Fruit fly (Drosophila melanogaster) whole organism, embryonic: ENCODE results near the gene CG3726.
A peak's percentile ranks its signal among the peaks of the same experiment; 100 is the strongest.

Source experiments
- Asciz ChIP-seq: fragments of 200-800 bp; sonication (Bioruptor generic); optimal IDR thresholded peaks from 2 replicates; lab custom pipeline; 2017; ENCODE audit warnings: missing biosample characterization, mild to moderate bottlenecking, missing genetic modification characterization, missing genetic modification reagents
- Bdp1 ChIP-seq: fragments of 200-800 bp; sonication (Bioruptor generic); optimal IDR thresholded peaks from 3 replicates; lab custom pipeline; 2016; ENCODE audit warnings: missing biosample characterization, missing genetic modification characterization
- CG10321 ChIP-seq: fragments of 200-800 bp; sonication (Bioruptor generic); IDR thresholded peaks from 2 replicates; pipeline ENCODE4 v1.3.6; 2022; ENCODE audit warnings: missing biosample characterization, missing genetic modification characterization
- CG10462 ChIP-seq: fragments of 200-800 bp; sonication (Bioruptor generic); optimal IDR thresholded peaks from 2 replicates; lab custom pipeline; 2016; ENCODE audit warnings: missing biosample characterization, missing genetic modification characterization
- CG11560 ChIP-seq: fragments of 200-800 bp; sonication (Bioruptor generic); IDR thresholded peaks from 3 replicates; pipeline ENCODE4 v1.3.6; 2022; ENCODE audit warnings: missing biosample characterization, missing genetic modification characterization
- CG14014 ChIP-seq: fragments of 200-800 bp; sonication (Bioruptor generic); IDR thresholded peaks from 2 replicates; pipeline ENCODE4 v1.3.6; 2022; ENCODE audit warnings: missing biosample characterization, missing genetic modification characterization
- CG16779 ChIP-seq: fragments of 200-800 bp; sonication (Bioruptor generic); IDR thresholded peaks from 2 replicates; pipeline ENCODE4 v1.3.6; 2022; ENCODE audit warnings: missing biosample characterization, missing genetic modification characterization
- CG18262 ChIP-seq: fragments of 200-800 bp; optimal IDR thresholded peaks from 3 replicates; lab custom pipeline; 2019; ENCODE audit warnings: missing biosample characterization, mild to moderate bottlenecking, missing genetic modification characterization, moderate library complexity
- CG18599 ChIP-seq: fragments of 200-800 bp; sonication (Bioruptor generic); optimal IDR thresholded peaks from 3 replicates; lab custom pipeline; 2017; ENCODE audit warnings: missing biosample characterization, missing genetic modification characterization, mild to moderate bottlenecking, moderate library complexity, missing genetic modification reagents
- CG2875 ChIP-seq: fragments of 200-800 bp; sonication (Bioruptor generic); optimal IDR thresholded peaks from 2 replicates; lab custom pipeline; 2017; ENCODE audit warnings: missing biosample characterization, mild to moderate bottlenecking, missing genetic modification characterization, missing genetic modification reagents
- CG2889 ChIP-seq: fragments of 200-800 bp; sonication (Bioruptor generic); IDR thresholded peaks from 3 replicates; pipeline ENCODE4 v1.3.6; 2022; ENCODE audit warnings: missing biosample characterization, missing genetic modification characterization
- CG31224 ChIP-seq: fragments of 200-800 bp; sonication (Bioruptor generic); IDR thresholded peaks from 2 replicates; pipeline ENCODE4 v1.3.6; 2022; ENCODE audit warnings: missing biosample characterization, missing genetic modification characterization
- CG3995 ChIP-seq: fragments of 200-800 bp; sonication (Bioruptor generic); optimal IDR thresholded peaks from 3 replicates; lab custom pipeline; 2016; ENCODE audit warnings: missing biosample characterization, missing genetic modification characterization
- CG6254 ChIP-seq: fragments of 200-800 bp; sonication (Bioruptor generic); optimal IDR thresholded peaks from 3 replicates; lab custom pipeline; 2017; ENCODE audit warnings: mild to moderate bottlenecking, missing biosample characterization, missing genetic modification reagents, missing genetic modification characterization
- CG6272 ChIP-seq: fragments of 200-800 bp; sonication (Bioruptor generic); IDR thresholded peaks from 2 replicates; pipeline ENCODE4 v1.3.6; 2022; ENCODE audit warnings: missing biosample characterization, missing genetic modification characterization
- CG6654 ChIP-seq: fragments of 200-800 bp; sonication (Bioruptor generic); optimal IDR thresholded peaks from 2 replicates; lab custom pipeline; 2017; ENCODE audit warnings: missing biosample characterization, mild to moderate bottlenecking, missing genetic modification characterization
- CG8388 ChIP-seq: fragments of 200-800 bp; sonication (Bioruptor generic); optimal IDR thresholded peaks from 2 replicates; lab custom pipeline; 2019; ENCODE audit warnings: missing biosample characterization, mild to moderate bottlenecking, missing genetic modification characterization, moderate library complexity
- CG9727 ChIP-seq: fragments of 200-800 bp; sonication (Bioruptor generic); optimal IDR thresholded peaks from 3 replicates; lab custom pipeline; 2017; ENCODE audit warnings: missing biosample characterization, mild to moderate bottlenecking, missing genetic modification characterization
- CrebB ChIP-seq: fragments of 200-800 bp; sonication (Bioruptor generic); optimal IDR thresholded peaks from 3 replicates; lab custom pipeline; 2018; ENCODE audit warnings: missing biosample characterization, mild to moderate bottlenecking, missing genetic modification characterization
- Dad ChIP-seq: fragments of 200-800 bp; sonication (Bioruptor generic); optimal IDR thresholded peaks from 3 replicates; lab custom pipeline; 2016; ENCODE audit warnings: missing biosample characterization, missing genetic modification characterization
- Dll ChIP-seq: fragments of 200-800 bp; sonication (Bioruptor generic); IDR thresholded peaks from 4 replicates; pipeline ENCODE4 v1.3.6; 2022; ENCODE audit warnings: missing biosample characterization, missing genetic modification characterization; ENCODE audit not compliant: partially characterized antibody
- Dp ChIP-seq: fragments of 200-800 bp; sonication (Bioruptor generic); optimal IDR thresholded peaks from 2 replicates; lab custom pipeline; 2018; ENCODE audit warnings: missing biosample characterization, mild to moderate bottlenecking, missing genetic modification characterization, moderate library complexity
- Gsc ChIP-seq: fragments of 200-800 bp; sonication (Bioruptor generic); IDR thresholded peaks from 2 replicates; pipeline ENCODE4 v1.3.6; 2022; ENCODE audit warnings: missing biosample characterization, missing genetic modification characterization
- MESR4 ChIP-seq: fragments of 200-800 bp; sonication (Bioruptor generic); optimal IDR thresholded peaks from 2 replicates; lab custom pipeline; 2018; ENCODE audit warnings: missing biosample characterization, mild to moderate bottlenecking, missing genetic modification characterization, moderate library complexity
- Myb ChIP-seq: fragments of 200-800 bp; sonication (Bioruptor generic); optimal IDR thresholded peaks from 2 replicates; lab custom pipeline; 2016; ENCODE audit warnings: missing biosample characterization, missing genetic modification characterization
- Opbp ChIP-seq: fragments of 200-800 bp; sonication (Bioruptor generic); IDR thresholded peaks from 3 replicates; pipeline ENCODE4 v1.3.6; 2022; ENCODE audit warnings: missing biosample characterization, missing genetic modification characterization; ENCODE audit not compliant: partially characterized antibody
- abd-A ChIP-seq: fragments of 200-800 bp; sonication (Bioruptor generic); optimal IDR thresholded peaks from 3 replicates; lab custom pipeline; 2019; ENCODE audit warnings: missing biosample characterization, mild to moderate bottlenecking, missing genetic modification characterization, moderate library complexity
- bbx ChIP-seq: fragments of 200-800 bp; sonication (Bioruptor generic); IDR thresholded peaks from 2 replicates; pipeline ENCODE4 v1.3.6; 2022; ENCODE audit warnings: missing biosample characterization, missing genetic modification characterization; ENCODE audit not compliant: partially characterized antibody
- chinmo ChIP-seq: fragments of 200-800 bp; sonication (Bioruptor generic); IDR thresholded peaks from 4 replicates; pipeline ENCODE4 v1.3.6; 2022; ENCODE audit warnings: missing biosample characterization, missing genetic modification characterization; ENCODE audit not compliant: partially characterized antibody
- crp ChIP-seq, 2 experiments: fragments of 200-800 bp; sonication (Bioruptor generic); optimal IDR thresholded peaks; 2 replicates in 1 of 2; 3 replicates in 1 of 2; lab custom pipeline; 2017; ENCODE audit warnings: missing biosample characterization in 2 of 2, missing genetic modification characterization in 2 of 2, mild to moderate bottlenecking in 1 of 2, moderate library complexity in 1 of 2
- ewg ChIP-seq: fragments of 200-800 bp; sonication (Bioruptor generic); optimal IDR thresholded peaks from 3 replicates; lab custom pipeline; 2017; ENCODE audit warnings: mild to moderate bottlenecking, missing biosample characterization, missing genetic modification reagents, missing genetic modification characterization
- fru ChIP-seq: fragments of >200 bp; optimal IDR thresholded peaks from 2 replicates; lab custom pipeline; 2017
- gcm ChIP-seq: fragments of 200-800 bp; sonication (Bioruptor generic); optimal IDR thresholded peaks from 2 replicates; lab custom pipeline; 2019; ENCODE audit warnings: missing biosample characterization, mild to moderate bottlenecking, missing genetic modification characterization, moderate library complexity
- gcm2 ChIP-seq: fragments of 200-800 bp; sonication (Bioruptor generic); optimal IDR thresholded peaks from 2 replicates; lab custom pipeline; 2016; ENCODE audit warnings: missing biosample characterization, missing genetic modification characterization
- mld ChIP-seq: fragments of 200-800 bp; sonication (Bioruptor generic); IDR thresholded peaks from 3 replicates; pipeline ENCODE4 v1.3.6; 2022; ENCODE audit warnings: missing biosample characterization, missing genetic modification characterization; ENCODE audit not compliant: partially characterized antibody
- onecut ChIP-seq: fragments of 200-800 bp; sonication (Bioruptor generic); IDR thresholded peaks from 2 replicates; pipeline ENCODE4 v1.3.6; 2022; ENCODE audit warnings: missing biosample characterization, missing genetic modification characterization
- peb ChIP-seq: fragments of 200-800 bp; sonication (Bioruptor generic); IDR thresholded peaks from 2 replicates; pipeline ENCODE4 v1.3.6; 2022; ENCODE audit warnings: missing biosample characterization, missing genetic modification characterization
- pfk ChIP-seq: fragments of 200-800 bp; sonication (Bioruptor generic); optimal IDR thresholded peaks from 2 replicates; lab custom pipeline; 2018; ENCODE audit warnings: missing biosample characterization, mild to moderate bottlenecking, missing genetic modification characterization, moderate library complexity
- phol ChIP-seq: fragments of 200-800 bp; sonication (Bioruptor generic); optimal IDR thresholded peaks from 3 replicates; lab custom pipeline; 2018; ENCODE audit warnings: missing biosample characterization, mild to moderate bottlenecking, missing genetic modification characterization, moderate library complexity
- ranshi ChIP-seq: fragments of 200-800 bp; sonication (Bioruptor generic); IDR thresholded peaks from 2 replicates; pipeline ENCODE4 v1.3.6; 2022; ENCODE audit warnings: missing biosample characterization, missing genetic modification characterization
- sens ChIP-seq: fragments of 200-800 bp; sonication (Bioruptor generic); peaks from one replicate; lab custom pipeline; 2016; ENCODE audit warnings: missing biosample characterization, missing genetic modification characterization
- slp2 ChIP-seq: fragments of 200-800 bp; sonication (Bioruptor generic); optimal IDR thresholded peaks from 2 replicates; lab custom pipeline; 2016; ENCODE audit warnings: missing biosample characterization, missing genetic modification characterization
- so ChIP-seq: fragments of 200-800 bp; sonication (Bioruptor generic); IDR thresholded peaks from 3 replicates; pipeline ENCODE4 v1.3.6; 2022; ENCODE audit warnings: missing biosample characterization, missing genetic modification characterization
- sob ChIP-seq: fragments of 200-800 bp; sonication (Bioruptor generic); IDR thresholded peaks from 2 replicates; pipeline ENCODE4 v1.3.6; 2022; ENCODE audit warnings: missing biosample characterization, missing genetic modification characterization
- tap ChIP-seq: fragments of 200-800 bp; optimal IDR thresholded peaks from 3 replicates; lab custom pipeline; 2019; ENCODE audit warnings: missing biosample characterization, mild to moderate bottlenecking, missing genetic modification characterization, moderate library complexity
- trem ChIP-seq: fragments of 200-800 bp; optimal IDR thresholded peaks from 3 replicates; lab custom pipeline; 2019; ENCODE audit warnings: missing biosample characterization, mild to moderate bottlenecking, missing genetic modification characterization, moderate library complexity
- tx ChIP-seq: fragments of 200-800 bp; sonication (Bioruptor generic); optimal IDR thresholded peaks from 2 replicates; lab custom pipeline; 2016; ENCODE audit warnings: missing biosample characterization, missing genetic modification characterization
- unpg ChIP-seq: fragments of 200-800 bp; sonication (Bioruptor generic); optimal IDR thresholded peaks from 3 replicates; lab custom pipeline; 2018; ENCODE audit warnings: missing biosample characterization, mild to moderate bottlenecking, missing genetic modification characterization, moderate library complexity
- zf30C ChIP-seq: fragments of 200-800 bp; sonication (Bioruptor generic); optimal IDR thresholded peaks from 3 replicates; lab custom pipeline; 2018; ENCODE audit warnings: missing biosample characterization, mild to moderate bottlenecking, missing genetic modification characterization

Gene CG3726

DNA sequence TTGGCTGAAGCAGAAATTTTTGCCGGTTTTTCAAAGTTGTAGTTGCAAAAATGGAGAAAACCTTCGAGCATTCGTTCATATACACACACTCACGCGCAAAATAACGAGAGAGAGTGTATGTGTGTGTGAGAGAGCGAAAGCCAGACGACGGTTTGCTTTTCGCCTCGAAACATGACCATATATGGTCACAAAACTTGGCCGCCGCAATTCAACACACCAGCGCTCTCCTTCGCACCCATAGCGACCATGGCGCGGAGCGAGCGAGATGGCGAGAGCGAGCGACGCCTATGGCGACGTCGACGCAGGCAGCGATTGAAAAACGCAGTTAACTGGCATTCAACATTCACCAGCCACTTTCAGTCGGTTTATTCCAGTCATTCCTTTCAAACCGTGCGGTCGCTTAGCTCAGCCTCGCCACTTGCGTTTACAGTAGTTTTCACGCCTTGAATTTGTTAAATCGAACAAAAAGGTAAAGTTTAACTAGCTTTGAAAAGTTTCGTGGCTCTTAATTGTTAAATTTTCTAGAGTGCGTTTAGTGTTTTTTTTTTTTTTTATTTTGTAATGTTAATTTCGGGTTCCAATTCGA, 15.2 kb upstream of the CG3726 start (continued):
- peak; percentile 51 for TF ChIP-seq pfk
- no peak for TF ChIP-seq fru (lab: Kevin White, UChicago)
- no peak for TF ChIP-seq trem (tag; lab: Kevin White, UChicago)
- TF ChIP-seq sob (GFP tag; lab: Robert Waterston, UW), result peak; percentile 54; the same call in 1 of the 2 replicates
- TF ChIP-seq CG10462, result no peak
- TF ChIP-seq CG8388, result no peak
- TF ChIP-seq CG9727 (GFP tag; lab: Kevin White, UChicago), result peak; percentile 36
- TF ChIP-seq tx (GFP tag; lab: Kevin White, UChicago), result no peak
- TF ChIP-seq CG16779 (GFP tag; lab: Robert Waterston, UW), result peak; percentile 58; the same call in 1 of the 2 replicates
- peak; percentile 11 for TF ChIP-seq tap
- no peak for TF ChIP-seq Gsc (GFP tag; lab: Robert Waterston, UW)
- TF ChIP-seq ranshi, result peak; percentile 40; the same call in 1 of the 2 replicates
- TF ChIP-seq unpg (GFP tag; lab: Kevin White, UChicago), result no peak
- no peak for TF ChIP-seq CG6654 (GFP tag; lab: Kevin White, UChicago)
- peak; percentile 92 for TF ChIP-seq sens (GFP tag; lab: Kevin White, UChicago)
- TF ChIP-seq CG18599 (GFP tag; lab: Kevin White, UChicago), result peak; percentile 54
- TF ChIP-seq abd-A (tag; lab: Kevin White, UChicago), result peak; percentile 83
- no peak for TF ChIP-seq slp2
- TF ChIP-seq CG3995, result no peak
- 0 out of 4 replicates have a peak, but pooled peaks have one; percentile 34 for TF ChIP-seq Dll
- TF ChIP-seq chinmo (GFP tag; lab: Robert Waterston, UW), result peak; percentile 86; the same call in 2 of the 4 replicates
- no peak for TF ChIP-seq CG2889 (GFP tag; lab: Robert Waterston, UW)
- TF ChIP-seq CG18262 (tag; lab: Kevin White, UChicago), result no peak
- TF ChIP-seq bbx (GFP tag; lab: Robert Waterston, UW), result peak; percentile 32; the same call in 1 of the 2 replicates
- TF ChIP-seq Dp (GFP tag; lab: Kevin White, UChicago), result no peak
- peak; percentile 26 for TF ChIP-seq gcm (GFP tag; lab: Kevin White, UChicago)
- TF ChIP-seq CG10321, result peak; percentile 95
- no peak for TF ChIP-seq Bdp1
- TF ChIP-seq CG14014, result no peak; the same call in 1 of the 2 replicates
- TF ChIP-seq CG2875 (GFP tag; lab: Kevin White, UChicago), result peak; percentile 51
- no peak for TF ChIP-seq MESR4 (GFP tag; lab: Kevin White, UChicago)
- 0 out of 2 replicates have a peak, but pooled peaks have one; percentile 15 for TF ChIP-seq CG6272
- peak; percentile 40; the same call in 2 of the 3 replicates for TF ChIP-seq Opbp
- no peak; the same call in 1 of the 2 replicates for TF ChIP-seq onecut (GFP tag; lab: Robert Waterston, UW)
- TF ChIP-seq phol (tag; lab: Kevin White, UChicago), result peak; percentile 62
- TF ChIP-seq CG6254 (GFP tag; lab: Kevin White, UChicago), result peak; percentile 13
- TF ChIP-seq Dad, result no peak
- no peak for TF ChIP-seq mld
- no peak for TF ChIP-seq CG31224 (GFP tag; lab: Robert Waterston, UW)
- no peak for TF ChIP-seq Myb (GFP tag; lab: Kevin White, UChicago)
- no peak for TF ChIP-seq crp (GFP tag; optimal IDR thresholded peaks at IDR 0.05; lab: Kevin White, UChicago)
- TF ChIP-seq CrebB, result no peak
- TF ChIP-seq ewg (GFP tag; lab: Kevin White, UChicago), result peak; percentile 50
- no peak for TF ChIP-seq peb
- TF ChIP-seq zf30C, result peak; percentile 44
- TF ChIP-seq CG11560 (tag; lab: Robert Waterston, UW), result no peak
- TF ChIP-seq so (GFP tag; lab: Robert Waterston, UW), result no peak
- TF ChIP-seq Asciz (GFP tag; lab: Kevin White, UChicago), result no peak
- no peak for TF ChIP-seq gcm2 (GFP tag; lab: Kevin White, UChicago)
